Fruit fly (Drosophila melanogaster) whole organism, adult: ENCODE results near the gene CG12768.
A peak's percentile ranks its signal among the peaks of the same experiment; 100 is the strongest.

Source experiments
- CG12768 ChIP-seq: fragments of 200-800 bp; sonication (Bioruptor generic); optimal IDR thresholded peaks from 2 replicates; lab custom pipeline; 2017; ENCODE audit warnings: missing biosample characterization, missing genetic modification characterization, mild to moderate bottlenecking, moderate library complexity, missing genetic modification reagents
- CG7045 ChIP-seq: fragments of 200-800 bp; sonication (Bioruptor generic); optimal IDR thresholded peaks from 2 replicates; lab custom pipeline; 2017; ENCODE audit warnings: missing biosample characterization, mild to moderate bottlenecking, missing genetic modification characterization
- CG7101 ChIP-seq: fragments of 200-800 bp; sonication (Bioruptor generic); optimal IDR thresholded peaks from 2 replicates; lab custom pipeline; 2018; ENCODE audit warnings: missing biosample characterization, mild to moderate bottlenecking, missing genetic modification characterization, moderate library complexity
- Clk ChIP-seq: fragments of 200-800 bp; sonication (Bioruptor generic); optimal IDR thresholded peaks from 2 replicates; lab custom pipeline; 2017; ENCODE audit warnings: missing biosample characterization, missing genetic modification characterization
- cic ChIP-seq: fragments of 200-800 bp; sonication (Bioruptor generic); optimal IDR thresholded peaks from 2 replicates; lab custom pipeline; 2017; ENCODE audit warnings: missing biosample characterization, mild to moderate bottlenecking, missing genetic modification characterization, moderate library complexity
- kay ChIP-seq: fragments of 200-800 bp; sonication (Bioruptor generic); peaks from one replicate; lab custom pipeline; 2016; ENCODE audit warnings: missing biosample characterization, missing genetic modification characterization, borderline replicate concordance
- ovo ChIP-seq: fragments of 200-800 bp; sonication (Bioruptor generic); optimal IDR thresholded peaks from 2 replicates; lab custom pipeline; 2016; ENCODE audit warnings: missing biosample characterization, missing genetic modification characterization
- pad ChIP-seq: fragments of 200-800 bp; sonication (Bioruptor generic); optimal IDR thresholded peaks from 3 replicates; lab custom pipeline; 2017; ENCODE audit warnings: missing biosample characterization, missing genetic modification characterization, mild to moderate bottlenecking, moderate library complexity, missing genetic modification reagents
- toe ChIP-seq: fragments of 200-800 bp; sonication (Bioruptor generic); optimal IDR thresholded peaks from 2 replicates; lab custom pipeline; 2016; ENCODE audit warnings: missing biosample characterization, missing genetic modification characterization

DNA sequence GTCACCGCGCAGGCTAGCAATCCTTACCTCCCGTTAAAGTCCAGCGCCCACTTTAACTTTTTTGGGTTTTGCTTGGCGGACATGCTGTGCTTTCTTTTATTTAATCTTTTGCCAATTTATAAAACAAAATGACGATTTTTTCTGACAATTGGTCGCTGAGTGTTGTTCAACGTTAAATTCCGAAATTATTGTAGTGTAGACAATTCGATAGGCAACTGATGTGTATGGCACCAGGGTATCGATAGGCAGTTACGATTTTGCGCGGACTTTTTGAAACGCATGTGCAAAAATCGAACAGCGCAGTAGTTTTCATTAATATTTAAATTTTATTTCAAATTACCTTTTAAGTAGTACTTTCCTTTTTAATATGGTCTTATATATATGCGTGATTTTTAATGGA is 42.2 kb upstream of the CG12768 start, which contains the start of gene EMC4:
- TF ChIP-seq pad: peak; percentile 69
- TF ChIP-seq CG7045 (GFP tag; lab: Kevin White, UChicago): peak; percentile 56
- peak; percentile 74 for TF ChIP-seq CG7101
- no peak for TF ChIP-seq toe
- peak; percentile 17 for TF ChIP-seq Clk (GFP tag; lab: Kevin White, UChicago)
- TF ChIP-seq kay (GFP tag; lab: Kevin White, UChicago): no peak
- TF ChIP-seq cic (GFP tag; lab: Kevin White, UChicago): peak; percentile 56
- TF ChIP-seq ovo (GFP tag; lab: Kevin White, UChicago): no peak
- peak; percentile 75 for TF ChIP-seq CG12768 (GFP tag; lab: Kevin White, UChicago)
